Fruit fly (Drosophila melanogaster) whole organism, wandering third instar larva: Measurements from ENCODE around the gene Ced-12.

Experiments
- CG32264 ChIP-seq: fragments of 200-800 bp; sonication (Bioruptor generic); optimal IDR thresholded peaks from 2 replicates; lab custom pipeline; 2016; ENCODE audit warnings: missing biosample characterization, missing genetic modification characterization
- Dfd ChIP-seq: fragments of >200 bp; optimal IDR thresholded peaks from 2 replicates; lab custom pipeline; 2017; ENCODE audit warnings: missing biosample characterization, missing genetic modification characterization
- Dif ChIP-seq: fragments of 200-275, 200-300 bp; sonication (Bioruptor generic); optimal IDR thresholded peaks from 2 replicates; lab custom pipeline; 2018; ENCODE audit warnings: missing biosample characterization, missing genetic modification characterization; ENCODE audit not compliant: partially characterized antibody
- HLH106 ChIP-seq: fragments of 200-800 bp; optimal IDR thresholded peaks from 3 replicates; lab custom pipeline; 2019; ENCODE audit warnings: missing biosample characterization, mild to moderate bottlenecking, missing genetic modification characterization, moderate library complexity
- Hr78 ChIP-seq: fragments of >200 bp; optimal IDR thresholded peaks from 2 replicates; lab custom pipeline; 2017; ENCODE audit warnings: missing biosample characterization, missing genetic modification characterization
- Jra ChIP-seq: sonication (Bioruptor generic); optimal IDR thresholded peaks from 2 replicates; lab custom pipeline; 2016; ENCODE audit warnings: missing biosample characterization, missing genetic modification characterization
- OdsH ChIP-seq: fragments of 200-800 bp; sonication (Bioruptor generic); optimal IDR thresholded peaks from 2 replicates; lab custom pipeline; 2016; ENCODE audit warnings: missing biosample characterization, mild to moderate bottlenecking, missing genetic modification characterization
- Vsx2 ChIP-seq: fragments of 200-300, 225-300 bp; sonication (Bioruptor generic); optimal IDR thresholded peaks from 2 replicates; lab custom pipeline; 2018; ENCODE audit warnings: missing biosample characterization, missing genetic modification characterization; ENCODE audit not compliant: partially characterized antibody
- dmrt93B ChIP-seq: fragments of 200-800 bp; sonication (Bioruptor generic); optimal IDR thresholded peaks from 2 replicates; lab custom pipeline; 2018; ENCODE audit warnings: missing biosample characterization, mild to moderate bottlenecking, missing genetic modification characterization
- dsf ChIP-seq: sonication (Bioruptor generic); optimal IDR thresholded peaks from 2 replicates; lab custom pipeline; 2016; ENCODE audit warnings: missing biosample characterization, missing genetic modification characterization, borderline replicate concordance
- foxo ChIP-seq, 2 experiments: fragments of 200-800 bp; sonication (Bioruptor generic); optimal IDR thresholded peaks; 2 replicates in 1 of 2; 3 replicates in 1 of 2; lab custom pipeline; 2016 to 2017; ENCODE audit warnings: missing biosample characterization in 2 of 2, missing genetic modification characterization in 2 of 2
- jim ChIP-seq: fragments of 175-275, 200-325 bp; sonication (Bioruptor generic); optimal IDR thresholded peaks from 2 replicates; lab custom pipeline; 2016; ENCODE audit warnings: missing biosample characterization, mild to moderate bottlenecking, missing genetic modification characterization
- psq ChIP-seq: fragments of 200-800 bp; sonication (Bioruptor generic); optimal IDR thresholded peaks from 3 replicates; lab custom pipeline; 2017; ENCODE audit warnings: missing biosample characterization, mild to moderate bottlenecking, missing genetic modification characterization, moderate library complexity
- usp ChIP-seq: fragments of >200 bp; optimal IDR thresholded peaks from 2 replicates; lab custom pipeline; 2017; ENCODE audit warnings: missing biosample characterization, missing genetic modification characterization

- no peak for TF ChIP-seq Vsx2 (GFP tag; lab: Kevin White, UChicago)
- TF ChIP-seq Hr78 (GFP tag; lab: Kevin White, UChicago), result no peak
- TF ChIP-seq HLH106 (tag; lab: Kevin White, UChicago), result no peak
- no peak for TF ChIP-seq CG32264
- no peak for TF ChIP-seq dmrt93B (GFP tag; lab: Kevin White, UChicago)
- TF ChIP-seq Dif (GFP tag; lab: Kevin White, UChicago), result no peak
- no peak for TF ChIP-seq foxo (GFP tag; optimal IDR thresholded peaks at IDR 0.05; lab: Kevin White, UChicago)
- no peak for TF ChIP-seq psq
- TF ChIP-seq usp (GFP tag; lab: Kevin White, UChicago), result no peak
- no peak for TF ChIP-seq dsf (GFP tag; lab: Kevin White, UChicago)
- no peak for TF ChIP-seq OdsH
- no peak for TF ChIP-seq jim (GFP tag; lab: Kevin White, UChicago)
- no peak for TF ChIP-seq Jra (GFP tag; lab: Kevin White, UChicago)
- no peak for TF ChIP-seq Dfd (GFP tag; lab: Kevin White, UChicago)
These were observed 18.9 kb upstream of the Ced-12 start for dm6 chr2L:12078695-12079094.
